Fruit fly (Drosophila melanogaster) whole organism, embryonic: ENCODE results near the gene CG2794.

Experiments used
- Atf-2 ChIP-seq: fragments of 200-800 bp; sonication (Bioruptor generic); optimal IDR thresholded peaks from 2 replicates; lab custom pipeline; 2016; ENCODE audit warnings: missing biosample characterization, missing genetic modification characterization
- BEAF-32 ChIP-seq: fragments of 200-800 bp; sonication (Bioruptor generic); optimal IDR thresholded peaks from 3 replicates; lab custom pipeline; 2017; ENCODE audit warnings: missing biosample characterization, missing genetic modification characterization, mild to moderate bottlenecking, moderate library complexity, missing genetic modification reagents
- Bgb ChIP-seq: fragments of 200-800 bp; sonication (Bioruptor generic); IDR thresholded peaks from 2 replicates; pipeline ENCODE4 v1.3.6; 2022; ENCODE audit warnings: missing biosample characterization, missing genetic modification characterization; ENCODE audit not compliant: partially characterized antibody
- CG11456 ChIP-seq: fragments of 200-800 bp; sonication (Bioruptor generic); IDR thresholded peaks from 3 replicates; pipeline ENCODE4 v1.3.6; 2022; ENCODE audit warnings: missing biosample characterization, missing genetic modification characterization
- CG1233 ChIP-seq: fragments of 200-800 bp; sonication (Bioruptor generic); optimal IDR thresholded peaks from 4 replicates; lab custom pipeline; 2018; ENCODE audit warnings: missing biosample characterization, mild to moderate bottlenecking, missing genetic modification characterization
- CG12391 ChIP-seq: fragments of 200-800 bp; sonication (Bioruptor generic); optimal IDR thresholded peaks from 3 replicates; lab custom pipeline; 2018; ENCODE audit warnings: missing biosample characterization, mild to moderate bottlenecking, missing genetic modification characterization, moderate library complexity
- CG12659 ChIP-seq: fragments of 200-800 bp; sonication (Bioruptor generic); optimal IDR thresholded peaks from 3 replicates; lab custom pipeline; 2017; ENCODE audit warnings: mild to moderate bottlenecking, missing biosample characterization, missing genetic modification reagents, missing genetic modification characterization
- CG13287 ChIP-seq: fragments of 200-800 bp; sonication (Bioruptor generic); IDR thresholded peaks from 2 replicates; pipeline ENCODE4 v1.3.6; 2022; ENCODE audit warnings: missing biosample characterization, missing genetic modification characterization; ENCODE audit not compliant: partially characterized antibody
- CG1603 ChIP-seq: fragments of 200-800 bp; sonication (Bioruptor generic); optimal IDR thresholded peaks from 2 replicates; lab custom pipeline; 2019; ENCODE audit warnings: missing biosample characterization, mild to moderate bottlenecking, missing genetic modification characterization, moderate library complexity
- CG17186 ChIP-seq: fragments of 200-800 bp; sonication (Bioruptor generic); optimal IDR thresholded peaks from 3 replicates; lab custom pipeline; 2017; ENCODE audit warnings: missing biosample characterization, missing genetic modification reagents, missing genetic modification characterization
- CG17829 ChIP-seq: fragments of 200-800 bp; optimal IDR thresholded peaks from 2 replicates; lab custom pipeline; 2019; ENCODE audit warnings: missing biosample characterization, mild to moderate bottlenecking, missing genetic modification characterization, moderate library complexity
- CG2116 ChIP-seq: fragments of 200-800 bp; sonication (Bioruptor generic); optimal IDR thresholded peaks from 3 replicates; lab custom pipeline; 2018; ENCODE audit warnings: missing biosample characterization, mild to moderate bottlenecking, missing genetic modification characterization
- CG2129 ChIP-seq: fragments of 200-800 bp; sonication (Bioruptor generic); IDR thresholded peaks from 2 replicates; pipeline ENCODE4 v1.3.6; 2022; ENCODE audit warnings: missing biosample characterization, missing genetic modification characterization; ENCODE audit not compliant: partially characterized antibody
- CG30020 ChIP-seq: fragments of 200-800 bp; optimal IDR thresholded peaks from 2 replicates; lab custom pipeline; 2019; ENCODE audit warnings: missing biosample characterization, mild to moderate bottlenecking, missing genetic modification characterization, moderate library complexity
- CG33213 ChIP-seq: fragments of 200-800 bp; sonication (Bioruptor generic); optimal IDR thresholded peaks from 3 replicates; lab custom pipeline; 2016; ENCODE audit warnings: missing biosample characterization, missing genetic modification characterization
- CG34224 ChIP-seq: fragments of 200-800 bp; sonication (Bioruptor generic); IDR thresholded peaks from 3 replicates; pipeline ENCODE4 v1.3.6; 2022; ENCODE audit warnings: missing biosample characterization, missing genetic modification characterization; ENCODE audit not compliant: partially characterized antibody
- CG42726 ChIP-seq: fragments of 200-800 bp; sonication (Bioruptor generic); IDR thresholded peaks from 2 replicates; pipeline ENCODE4 v1.3.6; 2022; ENCODE audit warnings: missing biosample characterization, missing genetic modification characterization; ENCODE audit not compliant: partially characterized antibody
- CG6175 ChIP-seq: fragments of 200-800 bp; sonication (Bioruptor generic); IDR thresholded peaks from 3 replicates; pipeline ENCODE4 v1.3.6; 2022; ENCODE audit warnings: missing biosample characterization, missing genetic modification characterization
- CG7745 ChIP-seq: fragments of 200-800 bp; sonication (Bioruptor generic); optimal IDR thresholded peaks from 2 replicates; lab custom pipeline; 2018; ENCODE audit warnings: missing biosample characterization, mild to moderate bottlenecking, missing genetic modification characterization, moderate library complexity
- CG9797 ChIP-seq: fragments of 200-800 bp; sonication (Bioruptor generic); optimal IDR thresholded peaks from 3 replicates; lab custom pipeline; 2018; ENCODE audit warnings: missing biosample characterization, mild to moderate bottlenecking, missing genetic modification characterization
- Dek ChIP-seq: fragments of 200-800 bp; sonication (Bioruptor generic); optimal IDR thresholded peaks from 3 replicates; lab custom pipeline; 2019; ENCODE audit warnings: missing biosample characterization, mild to moderate bottlenecking, missing genetic modification characterization, moderate library complexity
- Dip2 ChIP-seq: fragments of 200-800 bp; sonication (Bioruptor generic); IDR thresholded peaks from 2 replicates; pipeline ENCODE4 v1.3.6; 2022; ENCODE audit warnings: missing biosample characterization, missing genetic modification characterization
- Doc3 ChIP-seq: fragments of 200-800 bp; sonication (Bioruptor generic); IDR thresholded peaks from 3 replicates; pipeline ENCODE4 v1.3.6; 2022; ENCODE audit warnings: missing biosample characterization, missing genetic modification characterization; ENCODE audit not compliant: partially characterized antibody
- E2f2 ChIP-seq: fragments of 200-800 bp; sonication (Bioruptor generic); IDR thresholded peaks from 2 replicates; pipeline ENCODE4 v1.3.6; 2022; ENCODE audit warnings: missing biosample characterization, missing genetic modification characterization
- H2.0 ChIP-seq: fragments of 200-800 bp; sonication (Bioruptor generic); IDR thresholded peaks from 2 replicates; pipeline ENCODE4 v1.3.6; 2022; ENCODE audit warnings: missing biosample characterization, missing genetic modification characterization
- HmgD ChIP-seq: fragments of 200-800 bp; sonication (Bioruptor generic); optimal IDR thresholded peaks from 3 replicates; lab custom pipeline; 2016; ENCODE audit warnings: missing biosample characterization, missing genetic modification characterization
- HmgZ ChIP-seq: fragments of 200-800 bp; sonication (Bioruptor generic); optimal IDR thresholded peaks from 2 replicates; lab custom pipeline; 2018; ENCODE audit warnings: missing biosample characterization, mild to moderate bottlenecking, missing genetic modification characterization
- Med ChIP-seq: fragments of 200-800 bp; sonication (Bioruptor generic); peaks from one replicate; lab custom pipeline; 2016; ENCODE audit warnings: missing biosample characterization, missing genetic modification characterization, mild to moderate bottlenecking, inconsistent platforms, moderate library complexity
- Myb ChIP-seq: fragments of 200-800 bp; sonication (Bioruptor generic); optimal IDR thresholded peaks from 2 replicates; lab custom pipeline; 2016; ENCODE audit warnings: missing biosample characterization, missing genetic modification characterization
- PHDP ChIP-seq: fragments of 200-800 bp; sonication (Bioruptor generic); optimal IDR thresholded peaks from 3 replicates; lab custom pipeline; 2018; ENCODE audit warnings: missing biosample characterization, mild to moderate bottlenecking, missing genetic modification characterization, moderate library complexity
- Scr ChIP-seq: fragments of 200-800 bp; sonication (Bioruptor generic); IDR thresholded peaks from 2 replicates; pipeline ENCODE4 v1.3.6; 2022; ENCODE audit warnings: missing biosample characterization, missing genetic modification characterization; ENCODE audit not compliant: partially characterized antibody
- Sry-δ ChIP-seq: fragments of 200-800 bp; sonication (Bioruptor generic); optimal IDR thresholded peaks from 2 replicates; lab custom pipeline; 2016; ENCODE audit warnings: missing biosample characterization, missing genetic modification characterization
- Stat92E ChIP-seq, 3 experiments: fragments of >200 bp in 2 of 3; fragments of 200-800 bp in 1 of 3; sonication (Bioruptor generic) in 1 of 3; optimal IDR thresholded peaks; 2 replicates each; lab custom pipeline; 2017 to 2019; ENCODE audit warnings: missing biosample characterization in 3 of 3, missing genetic modification characterization in 3 of 3, mild to moderate bottlenecking in 1 of 3, moderate library complexity in 1 of 3
- bbx ChIP-seq: fragments of 200-800 bp; sonication (Bioruptor generic); IDR thresholded peaks from 2 replicates; pipeline ENCODE4 v1.3.6; 2022; ENCODE audit warnings: missing biosample characterization, missing genetic modification characterization; ENCODE audit not compliant: partially characterized antibody
- cad ChIP-seq: fragments of >200 bp; optimal IDR thresholded peaks from 2 replicates; lab custom pipeline; 2017; ENCODE audit warnings: missing biosample characterization, missing genetic modification characterization
- chm ChIP-seq: fragments of 200-800 bp; sonication (Bioruptor generic); IDR thresholded peaks from 2 replicates; pipeline ENCODE4 v1.3.6; 2022; ENCODE audit warnings: missing biosample characterization, missing genetic modification characterization
- dm ChIP-seq: fragments of 200-800 bp; sonication (Bioruptor generic); optimal IDR thresholded peaks from 3 replicates; lab custom pipeline; 2016; ENCODE audit warnings: missing biosample characterization, missing genetic modification characterization
- gro ChIP-seq: fragments of 200-800 bp; sonication (Bioruptor generic); optimal IDR thresholded peaks from 2 replicates; lab custom pipeline; 2016; ENCODE audit warnings: missing biosample characterization, missing genetic modification characterization
- hkb ChIP-seq, 2 experiments: fragments of 200-800 bp in 1 of 2; fragments of >200 bp in 1 of 2; sonication (Bioruptor generic) in 1 of 2; IDR thresholded peaks in 1 of 2; optimal IDR thresholded peaks in 1 of 2; 2 replicates each; pipeline versions ENCODE4 v1.3.6 to Lab custom; 2017 to 2022; ENCODE audit warnings: missing biosample characterization in 1 of 2, missing genetic modification characterization in 1 of 2
- lbe ChIP-seq: fragments of 200-800 bp; sonication (Bioruptor generic); optimal IDR thresholded peaks from 2 replicates; lab custom pipeline; 2016; ENCODE audit warnings: missing biosample characterization, mild to moderate bottlenecking, missing genetic modification characterization
- nmo ChIP-seq: fragments of 200-800 bp; sonication (Bioruptor generic); optimal IDR thresholded peaks from 2 replicates; lab custom pipeline; 2018; ENCODE audit warnings: missing biosample characterization, mild to moderate bottlenecking, missing genetic modification characterization, moderate library complexity
- ranshi ChIP-seq: fragments of 200-800 bp; sonication (Bioruptor generic); IDR thresholded peaks from 2 replicates; pipeline ENCODE4 v1.3.6; 2022; ENCODE audit warnings: missing biosample characterization, missing genetic modification characterization
- row ChIP-seq: fragments of 200-800 bp; sonication (Bioruptor generic); IDR thresholded peaks from 3 replicates; pipeline ENCODE4 v1.3.6; 2022; ENCODE audit warnings: missing biosample characterization, missing genetic modification characterization
- sens ChIP-seq: fragments of 200-800 bp; sonication (Bioruptor generic); peaks from one replicate; lab custom pipeline; 2016; ENCODE audit warnings: missing biosample characterization, missing genetic modification characterization
- slou ChIP-seq: fragments of 200-800 bp; sonication (Bioruptor generic); optimal IDR thresholded peaks from 3 replicates; lab custom pipeline; 2016; ENCODE audit warnings: missing biosample characterization, missing genetic modification characterization
- sna ChIP-seq: fragments of 200-800 bp; sonication (Bioruptor generic); IDR thresholded peaks from 2 replicates; pipeline ENCODE4 v1.3.6; 2022; ENCODE audit warnings: missing biosample characterization, missing genetic modification characterization; ENCODE audit not compliant: partially characterized antibody
- sug ChIP-seq: fragments of 200-800 bp; optimal IDR thresholded peaks from 2 replicates; lab custom pipeline; 2019; ENCODE audit warnings: missing biosample characterization, mild to moderate bottlenecking, missing genetic modification characterization, moderate library complexity
- vnd ChIP-seq: fragments of 200-800 bp; sonication (Bioruptor generic); IDR thresholded peaks from 3 replicates; pipeline ENCODE4 v1.3.6; 2022; ENCODE audit warnings: missing biosample characterization, missing genetic modification characterization; ENCODE audit not compliant: partially characterized antibody

Gene CG2794

dm6 chr2L:542338-542967, 21.5 kb upstream of the CG2794 start, which contains the start of gene lwr (continued):
- TF ChIP-seq CG34224 (GFP tag; lab: Robert Waterston, UW), result peak; percentile 27; the same call in 2 of the 3 replicates
- TF ChIP-seq HmgD, result no peak
- peak; percentile 89 for TF ChIP-seq CG9797
- TF ChIP-seq Doc3 (GFP tag; lab: Robert Waterston, UW), result peak; percentile 64
- TF ChIP-seq vnd (GFP tag; lab: Robert Waterston, UW), result 0 out of 3 replicates have a peak, but pooled peaks have one; percentile 40
- TF ChIP-seq row (GFP tag; lab: Robert Waterston, UW), result peak; percentile 58
- peak; percentile 55; the same call in 1 of the 2 replicates for TF ChIP-seq Bgb
- peak; percentile 36 for TF ChIP-seq CG1603 (tag; lab: Kevin White, UChicago)
- peak; percentile 15 for TF ChIP-seq nmo (GFP tag; lab: Kevin White, UChicago)
- no peak for TF ChIP-seq ranshi (GFP tag; lab: Robert Waterston, UW)
- peak; percentile 73 for TF ChIP-seq CG13287
- peak; percentile 6 for TF ChIP-seq PHDP (tag; lab: Kevin White, UChicago)
- peak in 1 of 3 experiments; percentile 32 for TF ChIP-seq Stat92E (GFP tag; optimal IDR thresholded peaks at IDR 0.05; lab: Kevin White, UChicago)
- TF ChIP-seq CG1233 (GFP tag; lab: Kevin White, UChicago), result no peak
- TF ChIP-seq H2.0 (GFP tag; lab: Robert Waterston, UW), result no peak
- peak; percentile 60 for TF ChIP-seq Sry-δ (GFP tag; lab: Kevin White, UChicago)
- peak; percentile 47; the same call in 1 of the 2 replicates for TF ChIP-seq CG42726
- no peak for TF ChIP-seq slou (GFP tag; lab: Kevin White, UChicago)
- peak; percentile 65 for TF ChIP-seq sens (GFP tag; lab: Kevin White, UChicago)
- TF ChIP-seq cad, result no peak
- peak; percentile 27; the same call in 1 of the 2 replicates for TF ChIP-seq CG2129
- peak; percentile 50 for TF ChIP-seq CG12659 (GFP tag; lab: Kevin White, UChicago)
- TF ChIP-seq CG7745 (tag; lab: Kevin White, UChicago), result no peak
- TF ChIP-seq BEAF-32 (GFP tag; lab: Kevin White, UChicago), result peak; percentile 79
- no peak for TF ChIP-seq lbe (GFP tag; lab: Kevin White, UChicago)
- peak; percentile 73 for TF ChIP-seq Myb
- TF ChIP-seq CG11456, result no peak
- peak; percentile 59 for TF ChIP-seq Med
- peak; percentile 38 for TF ChIP-seq CG30020 (tag; lab: Kevin White, UChicago)
- no peak for TF ChIP-seq chm (GFP tag; lab: Robert Waterston, UW)
- peak; percentile 16 for TF ChIP-seq CG12391 (tag; lab: Kevin White, UChicago)
- TF ChIP-seq gro (GFP tag; lab: Kevin White, UChicago), result no peak
- TF ChIP-seq CG17186, result peak; percentile 2
- no peak for TF ChIP-seq hkb (optimal IDR thresholded peaks at IDR 0.05; lab: Kevin White, UChicago)
- no peak for TF ChIP-seq hkb (GFP tag; IDR thresholded peaks at IDR 0.05; lab: Robert Waterston, UW)
- TF ChIP-seq Dip2 (GFP tag; lab: Robert Waterston, UW), result no peak
- TF ChIP-seq CG2116 (GFP tag; lab: Kevin White, UChicago), result peak; percentile 57
- TF ChIP-seq sna (GFP tag; lab: Robert Waterston, UW), result no peak
- TF ChIP-seq CG17829 (tag; lab: Kevin White, UChicago), result peak; percentile 22
- TF ChIP-seq sug (tag; lab: Kevin White, UChicago), result peak; percentile 21
- TF ChIP-seq HmgZ (tag; lab: Kevin White, UChicago), result peak; percentile 40
- peak; percentile 43 for TF ChIP-seq dm (GFP tag; lab: Kevin White, UChicago)
- peak; percentile 75 for TF ChIP-seq E2f2
- TF ChIP-seq CG33213 (GFP tag; lab: Kevin White, UChicago), result peak; percentile 2
- TF ChIP-seq Dek, result no peak
- TF ChIP-seq CG6175, result no peak
- TF ChIP-seq Scr (GFP tag; lab: Robert Waterston, UW), result peak; percentile 57
- no peak for TF ChIP-seq Atf-2 (GFP tag; lab: Kevin White, UChicago)
- TF ChIP-seq bbx (GFP tag; lab: Robert Waterston, UW), result peak; percentile 53; the same call in 1 of the 2 replicates
